Worm (Caenorhabditis elegans) whole organism, late embryonic: Measurements from ENCODE around the gene F55A11.7.

Experiments used
- Y22D7AL.16 ChIP-seq: sonication (generic microtip); optimal IDR thresholded peaks from 2 replicates; lab custom pipeline; 2016; ENCODE audit warnings: missing genetic modification characterization, missing compliant biosample characterization
- ama-1 ChIP-seq: fragments of 150-350 bp; optimal IDR thresholded peaks from 2 replicates; lab custom pipeline; 2014
- ceh-18 ChIP-seq: sonication (generic microtip); optimal IDR thresholded peaks from 2 replicates; lab custom pipeline; 2016; ENCODE audit warnings: missing genetic modification characterization, missing compliant biosample characterization
- ceh-2 ChIP-seq: sonication (generic microtip); optimal IDR thresholded peaks from 2 replicates; lab custom pipeline; 2016; ENCODE audit warnings: missing genotype, missing genetic modification characterization, missing compliant biosample characterization
- ets-4 ChIP-seq: sonication (generic microtip); optimal IDR thresholded peaks from 2 replicates; lab custom pipeline; 2016; ENCODE audit warnings: missing genetic modification characterization, missing compliant biosample characterization
- gmeb-2 ChIP-seq: sonication (generic microtip); optimal IDR thresholded peaks from 2 replicates; lab custom pipeline; 2016; ENCODE audit warnings: missing genetic modification characterization, inconsistent platforms, missing compliant biosample characterization
- hlh-6 ChIP-seq: sonication (generic microtip); optimal IDR thresholded peaks from 2 replicates; lab custom pipeline; 2016; ENCODE audit warnings: missing genotype, missing genetic modification characterization, missing compliant biosample characterization
- lin-11 ChIP-seq: fragments of 200-800 bp; sonication (Bioruptor generic); optimal IDR thresholded peaks from 2 replicates; lab custom pipeline; 2018; ENCODE audit warnings: mild to moderate bottlenecking, missing genetic modification characterization, missing compliant biosample characterization
- nhr-11 ChIP-seq: fragments of 150-350 bp; optimal IDR thresholded peaks from 2 replicates; lab custom pipeline; 2014; ENCODE audit warnings: missing biosample characterization, missing genetic modification characterization
- pha-4 ChIP-seq: fragments of 150-350 bp; optimal IDR thresholded peaks from 2 replicates; lab custom pipeline; 2018; ENCODE audit warnings: missing biosample characterization, missing genetic modification reagents, missing genetic modification characterization
- sdc-2 ChIP-seq: sonication (generic microtip); optimal IDR thresholded peaks from 2 replicates; lab custom pipeline; 2016; ENCODE audit warnings: missing genotype, missing genetic modification characterization, missing compliant biosample characterization
- sox-2 ChIP-seq: fragments of 200-800 bp; sonication (Bioruptor generic); IDR thresholded peaks from 2 replicates; pipeline ENCODE4 v1.3.6; 2022; ENCODE audit warnings: missing genetic modification reagents, missing genetic modification characterization, missing compliant biosample characterization
- tbx-2 ChIP-seq: sonication (generic microtip); optimal IDR thresholded peaks from 2 replicates; lab custom pipeline; 2016; ENCODE audit warnings: missing genetic modification characterization, missing compliant biosample characterization
- unc-55 ChIP-seq: sonication (generic microtip); optimal IDR thresholded peaks from 2 replicates; lab custom pipeline; 2017; ENCODE audit warnings: missing biosample characterization, missing genetic modification reagents, missing genetic modification characterization

DNA sequence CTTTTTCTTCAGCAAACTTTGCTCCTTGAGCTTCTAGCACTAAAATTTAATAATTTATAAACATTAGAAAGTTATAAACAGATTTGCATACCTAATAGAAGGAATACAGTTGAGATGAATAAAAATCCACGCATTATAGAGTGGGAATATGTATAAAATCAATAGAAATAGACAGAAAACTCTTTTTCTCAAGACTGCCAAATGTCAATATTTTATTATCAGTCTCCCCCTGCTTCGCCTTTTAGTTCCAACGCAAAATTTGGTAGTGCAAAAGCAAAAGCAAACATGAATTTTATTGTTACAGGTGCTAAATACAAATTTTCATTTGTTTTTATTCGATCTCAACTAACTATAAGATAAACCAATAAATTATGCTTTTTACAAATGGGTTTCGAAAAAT is 24.4 kb downstream of the F55A11.7 start, which contains the start of gene T04F3.4:
- no peak for TF ChIP-seq ets-4 (tag; lab: Kevin White, UChicago)
- TF ChIP-seq hlh-6 (tag; lab: Kevin White, UChicago): no peak
- no peak for TF ChIP-seq ama-1 (lab: Kevin White, UChicago)
- no peak for TF ChIP-seq pha-4 (tag; lab: Kevin White, UChicago)
- no peak for TF ChIP-seq nhr-11 (tag; lab: Kevin White, UChicago)
- TF ChIP-seq ceh-18: no peak
- no peak for TF ChIP-seq unc-55 (GFP tag; lab: Kevin White, UChicago)
- TF ChIP-seq sdc-2 (tag; lab: Kevin White, UChicago): no peak
- no peak for TF ChIP-seq ceh-2 (tag; lab: Kevin White, UChicago)
- no peak for TF ChIP-seq lin-11 (tag; lab: Kevin White, UChicago)
- no peak for TF ChIP-seq tbx-2 (tag; lab: Kevin White, UChicago)
- no peak for TF ChIP-seq gmeb-2 (tag; lab: Kevin White, UChicago)
- no peak for TF ChIP-seq sox-2 (GFP tag; lab: Robert Waterston, UW)
- no peak for TF ChIP-seq Y22D7AL.16 (tag; lab: Kevin White, UChicago)
